Fruit fly (Drosophila melanogaster): ENCODE measurements around the gene smog.

The smog gene

dm6 chr2L:4823797-4824196, 28.9 kb upstream of the smog start:
- TF ChIP-seq CG17801 (GFP tag; optimal IDR thresholded peaks at IDR 0.05; ENCODE audit: partially characterized antibody), result no peak

DNA sequence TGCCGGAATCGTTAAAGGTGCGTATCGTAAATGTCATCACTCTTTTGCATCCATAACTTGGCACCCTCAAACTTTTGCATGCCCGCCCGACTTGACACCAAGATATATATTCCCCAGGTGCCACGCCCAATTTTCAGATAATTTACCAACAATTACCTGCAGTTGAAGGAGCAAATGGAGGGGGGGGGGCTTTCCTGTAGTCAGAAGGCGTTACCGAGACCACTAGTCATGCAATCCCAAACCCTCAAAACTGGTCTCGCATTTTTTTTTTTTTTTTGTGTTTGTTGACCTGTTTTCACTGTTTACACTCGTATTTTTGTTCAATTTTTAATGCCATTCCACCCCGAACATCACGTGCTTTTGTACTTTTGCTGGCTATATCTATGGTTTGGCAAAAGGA, 27.0 kb upstream of the smog start:
- no peak for TF ChIP-seq CG17801 (GFP tag; optimal IDR thresholded peaks at IDR 0.05; ENCODE audit: partially characterized antibody)

DNA sequence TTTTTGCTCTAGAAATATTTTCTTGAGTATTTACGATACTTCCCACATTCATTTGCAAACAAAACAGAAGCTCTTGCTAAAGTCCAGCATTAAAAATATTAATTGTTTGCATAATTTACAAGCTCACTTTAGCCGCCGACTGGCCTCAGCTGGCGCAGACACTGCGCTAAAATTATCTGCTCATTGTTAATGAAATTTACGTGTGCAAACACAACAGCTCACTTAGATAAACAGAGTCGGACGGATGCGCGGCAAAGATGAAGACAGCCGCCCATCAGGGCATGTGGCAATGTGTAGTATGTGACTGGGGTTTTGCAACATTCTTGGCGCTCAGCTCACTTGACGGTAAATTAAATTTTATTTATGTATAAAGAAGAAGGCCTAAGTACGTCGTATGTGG, 23.6 kb upstream of the smog start:
- no peak for TF ChIP-seq CG17801 (GFP tag; optimal IDR thresholded peaks at IDR 0.05; ENCODE audit: partially characterized antibody)

DNA sequence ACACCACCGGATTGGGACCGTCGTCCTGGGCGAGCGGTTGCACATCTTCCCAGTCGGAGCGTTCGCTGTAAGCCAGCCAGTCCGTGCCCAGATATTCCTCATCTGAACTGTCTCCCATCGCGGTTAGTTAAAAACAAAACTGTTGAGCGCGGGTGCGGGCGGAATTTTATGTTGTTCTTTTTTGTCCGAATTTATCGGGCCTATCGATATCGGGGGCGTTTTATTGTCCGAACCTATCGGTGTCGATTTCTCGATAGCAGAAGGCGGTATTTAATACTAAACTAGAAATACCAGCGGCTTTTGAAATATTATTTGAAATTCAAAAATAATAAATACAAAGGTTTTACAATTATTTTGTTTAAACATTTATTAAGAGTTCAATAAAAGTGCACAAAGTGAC, 22.2 kb upstream of the smog start, which contains the start of gene Fnta:
Fnta (minus strand) TSS at position 204 of the 400 bp plus-strand sequence.
- peak; percentile 28 for TF ChIP-seq CG17801 (GFP tag; optimal IDR thresholded peaks at IDR 0.05; ENCODE audit: partially characterized antibody)

- no peak for TF ChIP-seq CG17801 (GFP tag; optimal IDR thresholded peaks at IDR 0.05; ENCODE audit: partially characterized antibody)
These were observed 17.5 kb upstream of the smog start, which contains the start of gene Ir25a for dm6 chr2L:4835091-4835689. TSS of gene Ir25a (minus strand) at chr2L:4835300.

- no peak for TF ChIP-seq CG17801 (GFP tag; optimal IDR thresholded peaks at IDR 0.05; ENCODE audit: partially characterized antibody)
These were observed 16.5 kb upstream of the smog start for dm6 chr2L:4836193-4836592.

- TF ChIP-seq CG17801 (GFP tag; optimal IDR thresholded peaks at IDR 0.05; ENCODE audit: partially characterized antibody), result peak; percentile 93
These were observed 14.8 kb upstream of the smog start, which contains the start of the genes tank and CG12194 for dm6 chr2L:4837772-4838397. TSS of gene tank (minus strand) at chr2L:4837999. TSS of gene CG12194 (plus strand) at chr2L:4838347.

DNA sequence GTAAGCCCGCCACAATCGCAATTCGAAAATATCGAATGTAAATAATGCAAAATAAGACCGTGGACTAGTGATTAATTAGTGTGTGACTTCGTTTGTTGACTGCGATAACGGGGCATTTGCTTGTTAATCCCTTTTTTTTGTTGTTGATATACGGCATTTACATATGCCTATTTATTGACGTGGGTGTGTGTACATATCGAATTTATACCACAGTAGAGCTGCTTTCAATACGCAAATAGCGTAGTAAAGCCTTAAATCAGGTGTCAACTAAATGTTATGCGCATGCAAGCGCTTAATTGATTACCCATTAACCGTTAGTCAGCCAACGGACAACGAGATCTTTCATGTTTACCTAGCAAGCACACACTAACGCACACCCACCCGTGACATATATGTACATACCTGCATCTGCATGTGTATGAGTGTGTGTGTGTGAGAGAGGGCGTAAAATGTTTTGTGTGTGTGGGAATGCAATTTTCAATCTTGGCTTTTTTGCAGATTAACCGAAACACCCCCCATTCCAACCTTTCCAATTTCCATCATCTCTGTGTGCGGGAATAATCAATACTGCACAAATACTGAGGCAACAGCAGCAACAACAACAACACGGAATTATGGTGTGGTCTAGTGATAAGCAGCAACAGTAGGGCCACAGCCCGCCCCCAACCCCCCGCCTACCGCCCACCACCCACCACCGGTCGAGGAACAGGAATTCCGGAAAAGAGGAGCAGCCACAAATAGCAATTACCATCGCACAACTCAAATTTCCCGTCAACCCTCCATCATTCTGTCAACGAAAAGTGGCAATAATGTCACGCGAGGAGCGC, 14.0 kb upstream of the smog start:
- no peak for TF ChIP-seq CG17801 (GFP tag; optimal IDR thresholded peaks at IDR 0.05; ENCODE audit: partially characterized antibody)

dm6 chr2L:4846629-4847125, 6.0 kb upstream of the smog start:
- no peak for TF ChIP-seq CG17801 (GFP tag; optimal IDR thresholded peaks at IDR 0.05; ENCODE audit: partially characterized antibody)

DNA sequence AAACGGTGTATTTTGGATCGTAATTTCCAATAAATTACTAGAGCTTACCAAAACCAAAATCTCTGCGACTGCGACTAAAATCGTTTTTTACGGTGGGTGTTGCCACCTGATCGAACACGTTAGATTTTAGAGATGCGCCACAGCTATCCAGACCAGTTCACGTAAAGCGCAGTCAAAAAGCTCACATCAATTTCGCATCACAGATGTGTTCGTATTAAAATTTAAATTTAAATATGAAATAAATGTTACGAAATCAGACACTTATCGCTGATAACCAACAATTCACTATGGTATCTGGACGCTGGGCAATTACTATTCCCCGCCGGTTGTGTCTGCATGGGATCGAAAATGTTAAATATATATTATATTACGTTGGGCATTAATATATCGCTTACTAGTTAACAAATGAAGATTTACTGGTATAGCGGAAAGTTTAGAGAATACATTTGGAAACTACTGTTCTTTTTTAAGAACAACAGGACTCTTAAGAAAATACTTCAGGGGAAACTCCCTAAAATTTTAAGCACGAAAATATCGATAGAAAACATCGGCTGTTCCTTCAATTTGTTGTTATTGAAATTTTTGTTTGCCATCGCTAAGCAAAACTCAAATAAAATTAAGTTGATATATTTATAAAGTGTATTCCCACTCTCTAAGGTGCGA, 5.3 kb upstream of the smog start, which contains the start of the genes mxt and CG11927:
mxt (minus strand) TSS at position 105 of the 663 bp plus-strand sequence.
CG11927 (plus strand) TSS at position 576 of the 663 bp plus-strand sequence.
- no peak for TF ChIP-seq CG17801 (GFP tag; optimal IDR thresholded peaks at IDR 0.05; ENCODE audit: partially characterized antibody)

DNA sequence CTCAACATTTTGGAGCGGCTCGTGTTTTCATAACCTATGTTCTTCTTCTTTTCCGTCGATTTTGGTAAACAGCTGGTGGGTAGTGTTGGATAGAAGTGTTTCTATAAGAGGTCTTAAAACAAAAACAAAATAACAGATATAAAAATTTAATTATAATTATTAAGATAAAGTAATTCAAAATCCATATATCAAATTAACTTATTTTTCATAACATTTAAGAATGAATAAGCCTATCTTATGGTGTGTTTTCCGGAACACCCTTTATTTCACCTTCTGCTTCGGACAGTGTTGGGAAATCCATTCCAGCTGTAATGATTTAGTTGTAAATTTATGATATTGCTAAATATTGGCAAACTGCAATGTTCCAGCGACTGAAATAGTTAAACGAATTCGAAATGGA, 2.3 kb upstream of the smog start, which contains the start of the genes mRpS2 and Mon1:
mRpS2 (minus strand) TSS at position 64 of the 400 bp plus-strand sequence.
Mon1 (plus strand) TSS at position 286 of the 400 bp plus-strand sequence.
- peak; percentile 93 for TF ChIP-seq CG17801 (GFP tag; optimal IDR thresholded peaks at IDR 0.05; ENCODE audit: partially characterized antibody)

DNA sequence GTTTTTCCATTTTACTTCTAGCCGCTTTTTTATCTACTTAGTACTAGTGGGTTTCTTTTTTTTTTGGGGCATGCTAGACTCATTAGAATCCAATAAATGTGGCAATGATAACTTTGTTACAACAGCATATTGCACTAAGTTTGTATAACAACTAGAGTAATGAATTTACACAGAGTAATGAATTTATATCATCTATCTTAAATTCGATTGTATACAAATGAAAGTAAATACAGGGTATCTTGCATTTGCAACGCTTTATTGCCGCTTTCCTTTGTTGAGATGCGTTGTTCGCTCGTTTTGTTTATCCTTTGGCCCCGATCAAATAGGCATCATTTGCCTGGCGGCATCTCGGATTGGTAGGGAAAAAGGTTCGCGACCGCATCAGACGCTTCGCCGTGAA, 2.2 kb downstream of the smog start:
- TF ChIP-seq CG17801 (GFP tag; optimal IDR thresholded peaks at IDR 0.05; ENCODE audit: partially characterized antibody), result no peak

- no peak for TF ChIP-seq CG17801 (GFP tag; optimal IDR thresholded peaks at IDR 0.05; ENCODE audit: partially characterized antibody)
These were observed 3.5 kb downstream of the smog start for dm6 chr2L:4856118-4856517.

DNA sequence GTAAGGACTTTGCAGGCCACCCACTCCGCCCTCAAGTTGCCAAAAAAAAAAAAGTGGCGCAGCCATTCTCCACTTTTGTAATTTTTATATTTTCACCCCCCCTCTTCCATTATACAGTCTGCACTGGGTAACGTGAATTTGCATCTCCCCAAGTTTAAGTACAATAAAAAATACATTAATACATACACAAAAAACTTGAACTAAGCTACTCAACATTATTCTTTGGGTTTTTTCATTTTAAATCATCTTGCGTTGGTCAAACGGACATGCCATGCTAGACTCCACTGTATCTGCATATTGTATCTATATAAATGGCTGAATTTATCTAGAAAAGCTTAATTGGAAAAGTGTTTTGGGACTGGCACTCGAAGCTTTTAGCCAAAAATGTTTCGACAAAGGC, 8.8 kb downstream of the smog start:
- no peak for TF ChIP-seq CG17801 (GFP tag; optimal IDR thresholded peaks at IDR 0.05; ENCODE audit: partially characterized antibody)

DNA sequence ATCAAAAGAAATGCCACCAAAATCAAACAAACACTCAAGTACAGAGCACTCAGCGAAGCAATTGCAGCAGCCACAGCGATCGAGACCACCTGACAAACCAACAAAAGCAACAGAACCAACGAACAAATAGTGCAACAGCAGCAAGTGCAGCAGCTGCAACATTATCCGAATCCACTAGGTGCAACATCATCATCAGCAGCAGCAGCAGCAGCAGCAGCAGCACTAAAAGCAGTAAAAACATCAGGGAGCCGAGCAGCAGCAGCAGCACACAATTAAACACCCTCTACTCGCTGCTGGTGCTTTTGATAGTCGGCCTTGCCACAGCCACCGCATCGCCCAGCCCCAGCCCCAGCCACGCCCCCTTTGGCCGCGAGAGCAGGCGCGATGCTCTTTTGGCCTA, 12.7 kb downstream of the smog start:
- TF ChIP-seq CG17801 (GFP tag; optimal IDR thresholded peaks at IDR 0.05; ENCODE audit: partially characterized antibody), result no peak

Measured in ovary, adult (tissue).